Fruit fly (Drosophila melanogaster) whole organism, embryonic: ENCODE measurements around the gene CG6790.

Source experiments
- Atf6 ChIP-seq: fragments of 200-800 bp; sonication (Bioruptor generic); IDR thresholded peaks from 2 replicates; pipeline ENCODE4 v1.3.6; 2022; ENCODE audit warnings: missing biosample characterization, missing genetic modification characterization
- B-H2 ChIP-seq: fragments of 200-800 bp; sonication (Bioruptor generic); optimal IDR thresholded peaks from 2 replicates; lab custom pipeline; 2018; ENCODE audit warnings: missing biosample characterization, mild to moderate bottlenecking, missing genetic modification characterization
- CG10543 ChIP-seq: fragments of 200-800 bp; sonication (Bioruptor generic); optimal IDR thresholded peaks from 3 replicates; lab custom pipeline; 2017; ENCODE audit warnings: missing biosample characterization, mild to moderate bottlenecking, missing genetic modification characterization, moderate library complexity
- CG11093 ChIP-seq: fragments of 200-800 bp; sonication (Bioruptor generic); IDR thresholded peaks from 3 replicates; pipeline ENCODE4 v1.3.6; 2022; ENCODE audit warnings: missing biosample characterization, missing genetic modification characterization
- CG11560 ChIP-seq: fragments of 200-800 bp; sonication (Bioruptor generic); IDR thresholded peaks from 3 replicates; pipeline ENCODE4 v1.3.6; 2022; ENCODE audit warnings: missing biosample characterization, missing genetic modification characterization
- CG12155 ChIP-seq: fragments of 200-800 bp; sonication (Bioruptor generic); optimal IDR thresholded peaks from 3 replicates; lab custom pipeline; 2016; ENCODE audit warnings: missing biosample characterization, missing genetic modification characterization
- CG13624 ChIP-seq: fragments of 200-800 bp; sonication (Bioruptor generic); optimal IDR thresholded peaks from 2 replicates; lab custom pipeline; 2016; ENCODE audit warnings: missing biosample characterization, missing genetic modification characterization
- CG17912 ChIP-seq: fragments of 200-800 bp; sonication (Bioruptor generic); optimal IDR thresholded peaks from 2 replicates; lab custom pipeline; 2018; ENCODE audit warnings: missing biosample characterization, mild to moderate bottlenecking, missing genetic modification characterization
- CG18619 ChIP-seq: fragments of 200-800 bp; sonication (Bioruptor generic); optimal IDR thresholded peaks from 3 replicates; lab custom pipeline; 2017; ENCODE audit warnings: missing biosample characterization, mild to moderate bottlenecking, missing genetic modification characterization
- CG2712 ChIP-seq: fragments of 200-800 bp; optimal IDR thresholded peaks from 3 replicates; lab custom pipeline; 2019; ENCODE audit warnings: missing biosample characterization, mild to moderate bottlenecking, missing genetic modification characterization, moderate library complexity
- CG33557 ChIP-seq: fragments of 200-800 bp; sonication (Bioruptor generic); optimal IDR thresholded peaks from 2 replicates; lab custom pipeline; 2019; ENCODE audit warnings: missing biosample characterization, mild to moderate bottlenecking, missing genetic modification characterization, moderate library complexity
- CG34422 ChIP-seq: fragments of 200-800 bp; sonication (Bioruptor generic); IDR thresholded peaks from 3 replicates; pipeline ENCODE4 v1.3.6; 2022; ENCODE audit warnings: missing biosample characterization, missing genetic modification characterization
- CG42726 ChIP-seq: fragments of 200-800 bp; sonication (Bioruptor generic); IDR thresholded peaks from 2 replicates; pipeline ENCODE4 v1.3.6; 2022; ENCODE audit warnings: missing biosample characterization, missing genetic modification characterization; ENCODE audit not compliant: partially characterized antibody
- CG9609 ChIP-seq: fragments of 200-800 bp; sonication (Bioruptor generic); optimal IDR thresholded peaks from 3 replicates; lab custom pipeline; 2016; ENCODE audit warnings: missing biosample characterization, missing genetic modification characterization
- CG9727 ChIP-seq: fragments of 200-800 bp; sonication (Bioruptor generic); optimal IDR thresholded peaks from 3 replicates; lab custom pipeline; 2017; ENCODE audit warnings: missing biosample characterization, mild to moderate bottlenecking, missing genetic modification characterization
- E2f1 ChIP-seq: fragments of 200-800 bp; sonication (Bioruptor generic); IDR thresholded peaks from 2 replicates; pipeline ENCODE4 v1.3.6; 2022; ENCODE audit warnings: missing biosample characterization, missing genetic modification characterization
- Fer2 ChIP-seq: fragments of 200-800 bp; sonication (Bioruptor generic); optimal IDR thresholded peaks from 2 replicates; lab custom pipeline; 2018; ENCODE audit warnings: missing biosample characterization, mild to moderate bottlenecking, missing genetic modification characterization, moderate library complexity
- Fer3 ChIP-seq: fragments of 200-800 bp; sonication (Bioruptor generic); optimal IDR thresholded peaks from 2 replicates; lab custom pipeline; 2018; ENCODE audit warnings: missing biosample characterization, mild to moderate bottlenecking, missing genetic modification characterization, moderate library complexity
- Hand ChIP-seq: fragments of 200-800 bp; sonication (Bioruptor generic); optimal IDR thresholded peaks from 2 replicates; lab custom pipeline; 2017; ENCODE audit warnings: mild to moderate bottlenecking, missing biosample characterization, missing genetic modification reagents, missing genetic modification characterization
- Hr51 ChIP-seq, 2 experiments: fragments of 200-800 bp; sonication (Bioruptor generic); optimal IDR thresholded peaks; 2 replicates in 1 of 2; 3 replicates in 1 of 2; lab custom pipeline; 2016 to 2018; ENCODE audit warnings: missing biosample characterization in 2 of 2, missing genetic modification characterization in 2 of 2, mild to moderate bottlenecking in 1 of 2, moderate library complexity in 1 of 2
- Mrtf ChIP-seq: fragments of 200-800 bp; sonication (Bioruptor generic); IDR thresholded peaks from 3 replicates; pipeline ENCODE4 v1.3.6; 2022; ENCODE audit warnings: missing biosample characterization, missing genetic modification characterization
- NfI ChIP-seq: fragments of 200-800 bp; sonication (Bioruptor generic); optimal IDR thresholded peaks from 3 replicates; lab custom pipeline; 2018; ENCODE audit warnings: missing biosample characterization, mild to moderate bottlenecking, missing genetic modification characterization, moderate library complexity
- Spps ChIP-seq: fragments of 200-800 bp; sonication (Bioruptor generic); optimal IDR thresholded peaks from 2 replicates; lab custom pipeline; 2018; ENCODE audit warnings: missing biosample characterization, mild to moderate bottlenecking, missing genetic modification characterization
- TFAM ChIP-seq: fragments of 200-800 bp; sonication (Bioruptor generic); optimal IDR thresholded peaks from 2 replicates; lab custom pipeline; 2017; ENCODE audit warnings: missing biosample characterization, missing genetic modification characterization, inconsistent platforms
- Xbp1 ChIP-seq: fragments of 200-800 bp; sonication (Bioruptor generic); optimal IDR thresholded peaks from 3 replicates; lab custom pipeline; 2016; ENCODE audit warnings: missing biosample characterization, mild to moderate bottlenecking, missing genetic modification characterization
- ab ChIP-seq: fragments of 200-800 bp; sonication (Bioruptor generic); optimal IDR thresholded peaks from 2 replicates; lab custom pipeline; 2016; ENCODE audit warnings: missing biosample characterization, missing genetic modification characterization
- abd-A ChIP-seq: fragments of 200-800 bp; sonication (Bioruptor generic); optimal IDR thresholded peaks from 3 replicates; lab custom pipeline; 2019; ENCODE audit warnings: missing biosample characterization, mild to moderate bottlenecking, missing genetic modification characterization, moderate library complexity
- ara ChIP-seq: fragments of 200-800 bp; sonication (Bioruptor generic); IDR thresholded peaks from 2 replicates; pipeline ENCODE4 v1.3.6; 2022; ENCODE audit warnings: missing biosample characterization, missing genetic modification characterization
- az2 ChIP-seq: fragments of 200-800 bp; sonication (Bioruptor generic); optimal IDR thresholded peaks from 3 replicates; lab custom pipeline; 2016; ENCODE audit warnings: missing biosample characterization, missing genetic modification characterization
- bab2 ChIP-seq: fragments of 200-800 bp; sonication (Bioruptor generic); optimal IDR thresholded peaks from 2 replicates; lab custom pipeline; 2016; ENCODE audit warnings: missing biosample characterization, missing genetic modification characterization
- bbx ChIP-seq: fragments of 200-800 bp; sonication (Bioruptor generic); IDR thresholded peaks from 2 replicates; pipeline ENCODE4 v1.3.6; 2022; ENCODE audit warnings: missing biosample characterization, missing genetic modification characterization; ENCODE audit not compliant: partially characterized antibody
- br ChIP-seq: fragments of >200 bp; optimal IDR thresholded peaks from 2 replicates; lab custom pipeline; 2017
- cas ChIP-seq: fragments of 200-800 bp; sonication (Bioruptor generic); IDR thresholded peaks from 2 replicates; pipeline ENCODE4 v1.3.6; 2022; ENCODE audit warnings: missing biosample characterization, missing genetic modification characterization
- caup ChIP-seq: fragments of 200-800 bp; sonication (Bioruptor generic); optimal IDR thresholded peaks from 3 replicates; lab custom pipeline; 2017; ENCODE audit warnings: missing biosample characterization, mild to moderate bottlenecking, missing genetic modification characterization, moderate library complexity; ENCODE audit not compliant: severe bottlenecking
- chif ChIP-seq, 2 experiments: fragments of 200-800 bp; sonication (Bioruptor generic); optimal IDR thresholded peaks; 3 replicates each; lab custom pipeline; 2016; ENCODE audit warnings: missing biosample characterization in 2 of 2, missing genetic modification characterization in 2 of 2
- dan ChIP-seq: fragments of 200-800 bp; sonication (Bioruptor generic); IDR thresholded peaks from 2 replicates; pipeline ENCODE4 v1.3.6; 2022; ENCODE audit warnings: missing biosample characterization, missing genetic modification characterization
- gsb ChIP-seq: fragments of 200-800 bp; sonication (Bioruptor generic); IDR thresholded peaks from 2 replicates; pipeline ENCODE4 v1.3.6; 2022; ENCODE audit warnings: missing biosample characterization, missing genetic modification characterization
- hb ChIP-seq: fragments of 200-800 bp; sonication (Bioruptor generic); IDR thresholded peaks from 3 replicates; pipeline ENCODE4 v1.3.6; 2022; ENCODE audit warnings: missing biosample characterization, missing genetic modification characterization; ENCODE audit not compliant: partially characterized antibody
- kah ChIP-seq: fragments of 200-800 bp; sonication (Bioruptor generic); optimal IDR thresholded peaks from 2 replicates; lab custom pipeline; 2018; ENCODE audit warnings: missing biosample characterization, mild to moderate bottlenecking, missing genetic modification characterization
- lab ChIP-seq: fragments of 200-800 bp; sonication (Bioruptor generic); optimal IDR thresholded peaks from 3 replicates; lab custom pipeline; 2017; ENCODE audit warnings: missing biosample characterization, missing genetic modification characterization, mild to moderate bottlenecking, moderate library complexity, missing genetic modification reagents
- lilli ChIP-seq: fragments of 200-800 bp; sonication (Bioruptor generic); optimal IDR thresholded peaks from 3 replicates; lab custom pipeline; 2016; ENCODE audit warnings: missing biosample characterization, missing genetic modification characterization
- lmd ChIP-seq: fragments of 200-800 bp; sonication (Bioruptor generic); IDR thresholded peaks from 2 replicates; pipeline ENCODE4 v1.3.6; 2022; ENCODE audit warnings: missing biosample characterization, missing genetic modification characterization
- luna ChIP-seq: fragments of 200-800 bp; sonication (Bioruptor generic); optimal IDR thresholded peaks from 2 replicates; lab custom pipeline; 2016; ENCODE audit warnings: missing biosample characterization, missing genetic modification characterization
- nerfin-1 ChIP-seq: fragments of 200-800 bp; sonication (Bioruptor generic); optimal IDR thresholded peaks from 3 replicates; lab custom pipeline; 2019; ENCODE audit warnings: missing biosample characterization, mild to moderate bottlenecking, missing genetic modification characterization, moderate library complexity
- pros ChIP-seq: fragments of 200-800 bp; sonication (Bioruptor generic); optimal IDR thresholded peaks from 3 replicates; lab custom pipeline; 2019; ENCODE audit warnings: missing biosample characterization, mild to moderate bottlenecking, missing genetic modification characterization, moderate library complexity
- salm ChIP-seq: fragments of 200-800 bp; sonication (Bioruptor generic); optimal IDR thresholded peaks from 2 replicates; lab custom pipeline; 2018; ENCODE audit warnings: missing biosample characterization, mild to moderate bottlenecking, missing genetic modification characterization
- slbo ChIP-seq: fragments of 200-800 bp; sonication (Bioruptor generic); IDR thresholded peaks from 2 replicates; pipeline ENCODE4 v1.3.6; 2022; ENCODE audit warnings: missing biosample characterization, missing genetic modification characterization
- so ChIP-seq: fragments of 200-800 bp; sonication (Bioruptor generic); IDR thresholded peaks from 3 replicates; pipeline ENCODE4 v1.3.6; 2022; ENCODE audit warnings: missing biosample characterization, missing genetic modification characterization
- tap ChIP-seq: fragments of 200-800 bp; optimal IDR thresholded peaks from 3 replicates; lab custom pipeline; 2019; ENCODE audit warnings: missing biosample characterization, mild to moderate bottlenecking, missing genetic modification characterization, moderate library complexity
- tin ChIP-seq: fragments of 200-800 bp; sonication (Bioruptor generic); optimal IDR thresholded peaks from 3 replicates; lab custom pipeline; 2016; ENCODE audit warnings: missing biosample characterization, missing genetic modification characterization
- vvl ChIP-seq: fragments of 200-800 bp; sonication (Bioruptor generic); IDR thresholded peaks from 2 replicates; pipeline ENCODE4 v1.3.6; 2022; ENCODE audit warnings: missing biosample characterization, missing genetic modification characterization

Gene CG6790

dm6 chr3R:11582253-11582589, 3.7 kb upstream of the CG6790 start (continued):
- TF ChIP-seq CG17912 (GFP tag; lab: Kevin White, UChicago), result no peak
- TF ChIP-seq vvl (GFP tag; lab: Robert Waterston, UW), result peak; percentile 86
- TF ChIP-seq Hr51 (GFP tag; optimal IDR thresholded peaks at IDR 0.05; lab: Kevin White, UChicago), result peak; percentile 35 to 87
- peak; percentile 75; the same call in 2 of the 3 replicates for TF ChIP-seq CG34422 (GFP tag; lab: Robert Waterston, UW)
- TF ChIP-seq bab2 (GFP tag; lab: Kevin White, UChicago), result peak; percentile 49
- TF ChIP-seq lab (GFP tag; lab: Kevin White, UChicago), result no peak
- no peak for TF ChIP-seq B-H2 (GFP tag; lab: Kevin White, UChicago)
- TF ChIP-seq Hand (GFP tag; lab: Kevin White, UChicago), result no peak
- peak; percentile 52 for TF ChIP-seq salm (tag; lab: Kevin White, UChicago)
- TF ChIP-seq gsb (GFP tag; lab: Robert Waterston, UW), result no peak
- peak; percentile 60 for TF ChIP-seq Fer3 (tag; lab: Kevin White, UChicago)
- TF ChIP-seq lilli (GFP tag; lab: Kevin White, UChicago), result peak; percentile 72
- no peak for TF ChIP-seq cas (GFP tag; lab: Robert Waterston, UW)
- TF ChIP-seq nerfin-1, result no peak
- peak; percentile 55 for TF ChIP-seq CG9727 (GFP tag; lab: Kevin White, UChicago)
- peak; percentile 51 for TF ChIP-seq CG13624 (GFP tag; lab: Kevin White, UChicago)
- no peak for TF ChIP-seq hb (GFP tag; lab: Robert Waterston, UW)
- TF ChIP-seq tin (GFP tag; lab: Kevin White, UChicago), result peak; percentile 29
- TF ChIP-seq CG2712 (tag; lab: Kevin White, UChicago), result peak; percentile 79
- peak; percentile 45 for TF ChIP-seq caup (GFP tag; lab: Kevin White, UChicago)
- no peak for TF ChIP-seq TFAM (GFP tag; lab: Kevin White, UChicago)
- TF ChIP-seq Xbp1, result peak; percentile 76
- peak; percentile 69 for TF ChIP-seq CG9609 (GFP tag; lab: Kevin White, UChicago)
- no peak for TF ChIP-seq CG18619 (GFP tag; lab: Kevin White, UChicago)
- peak; percentile 54; the same call in 1 of the 2 replicates for TF ChIP-seq ara (GFP tag; lab: Robert Waterston, UW)
- TF ChIP-seq luna (GFP tag; lab: Kevin White, UChicago), result no peak
- TF ChIP-seq bbx (GFP tag; lab: Robert Waterston, UW), result no peak
- no peak for TF ChIP-seq ab (GFP tag; lab: Kevin White, UChicago)
- peak; percentile 47 for TF ChIP-seq kah
- no peak for TF ChIP-seq pros
- peak; percentile 66 for TF ChIP-seq lmd (GFP tag; lab: Robert Waterston, UW)
- peak; percentile 56; the same call in 1 of the 3 replicates for TF ChIP-seq CG11093 (GFP tag; lab: Robert Waterston, UW)
- peak; percentile 76 for TF ChIP-seq NfI (GFP tag; lab: Kevin White, UChicago)
- TF ChIP-seq br, result no peak
- TF ChIP-seq dan, result no peak
- peak; percentile 80 for TF ChIP-seq E2f1 (GFP tag; lab: Robert Waterston, UW)
- no peak for TF ChIP-seq CG42726 (GFP tag; lab: Robert Waterston, UW)
- TF ChIP-seq abd-A (tag; lab: Kevin White, UChicago), result no peak
- no peak for TF ChIP-seq tap (tag; lab: Kevin White, UChicago)
- peak; percentile 58 for TF ChIP-seq slbo (GFP tag; lab: Robert Waterston, UW)
- peak; percentile 30; the same call in 1 of the 2 replicates for TF ChIP-seq Atf6 (GFP tag; lab: Robert Waterston, UW)
- peak; percentile 8 for TF ChIP-seq Spps (tag; lab: Kevin White, UChicago)
- 0 out of 3 replicates have a peak, but pooled peaks have one; percentile 46 for TF ChIP-seq Mrtf
- peak; percentile 62 for TF ChIP-seq az2
- no peak for TF ChIP-seq CG33557 (GFP tag; lab: Kevin White, UChicago)
- TF ChIP-seq so, result peak; percentile 57; the same call in 1 of the 3 replicates
- peak; percentile 51 to 59 for TF ChIP-seq chif (GFP tag; optimal IDR thresholded peaks at IDR 0.05; lab: Kevin White, UChicago)
- TF ChIP-seq CG12155 (GFP tag; lab: Kevin White, UChicago), result peak; percentile 28
- no peak for TF ChIP-seq CG11560 (tag; lab: Robert Waterston, UW)
- no peak for TF ChIP-seq Fer2 (tag; lab: Kevin White, UChicago)
- no peak for TF ChIP-seq CG10543 (GFP tag; lab: Kevin White, UChicago)
